Fruit fly (Drosophila melanogaster): ENCODE data around the gene Nhe2.

The Nhe2 gene

dm6 chr2L:21104326-21104725, at the start of gene Nhe2, which contains the start of gene CG46307 (continued):
- TF ChIP-seq gem (tag; optimal IDR thresholded peaks at IDR 0.05) (no peak), CG1832 (GFP tag; optimal IDR thresholded peaks at IDR 0.05) (no peak), dpn (GFP tag; optimal IDR thresholded peaks at IDR 0.05) (no peak), B-H2 (GFP tag; optimal IDR thresholded peaks at IDR 0.05) (no peak), zf30C (GFP tag; optimal IDR thresholded peaks at IDR 0.05) (peak; percentile 90), CG2120 (GFP tag; optimal IDR thresholded peaks at IDR 0.05) (peak; percentile 21), CG8765 (GFP tag; IDR thresholded peaks at IDR 0.05) (no peak), sd (tag; optimal IDR thresholded peaks at IDR 0.05) (no peak), CG13775 (GFP tag; optimal IDR thresholded peaks at IDR 0.05) (no peak), CG31365 (tag; optimal IDR thresholded peaks at IDR 0.05) (no peak), btn (GFP tag; optimal IDR thresholded peaks at IDR 0.05) (no peak), CG11398 (GFP tag; optimal IDR thresholded peaks at IDR 0.05) (no peak), gro (GFP tag; optimal IDR thresholded peaks at IDR 0.05) (no peak), toy (GFP tag; IDR thresholded peaks at IDR 0.05) (no peak), trem (tag; optimal IDR thresholded peaks at IDR 0.05) (peak; percentile 52), schlank (tag; optimal IDR thresholded peaks at IDR 0.05) (no peak), BEAF-32 (GFP tag; optimal IDR thresholded peaks at IDR 0.05) (peak; percentile 21), disco-r (GFP tag; optimal IDR thresholded peaks at IDR 0.05) (no peak), CG4360 (GFP tag; IDR thresholded peaks at IDR 0.05) (no peak), CG8290 (GFP tag; optimal IDR thresholded peaks at IDR 0.05) (no peak), CG8290 (tag; optimal IDR thresholded peaks at IDR 0.05) (peak in 1 of 2 experiments; percentile 31), CG31388 (GFP tag; optimal IDR thresholded peaks at IDR 0.05) (no peak), CG3407 (GFP tag; optimal IDR thresholded peaks at IDR 0.05) (no peak), CG2199 (GFP tag; IDR thresholded peaks at IDR 0.05) (peak; percentile 68), CG17361 (GFP tag; IDR thresholded peaks at IDR 0.05) (peak; percentile 20; the same call in 1 of the 3 replicates), ro (GFP tag; IDR thresholded peaks at IDR 0.05) (no peak), slou (GFP tag; optimal IDR thresholded peaks at IDR 0.05) (no peak), Bteb2 (GFP tag; optimal IDR thresholded peaks at IDR 0.05) (no peak), Dll (GFP tag; IDR thresholded peaks at IDR 0.05; ENCODE audit: partially characterized antibody) (no peak), Aef1 (GFP tag; IDR thresholded peaks at IDR 0.05) (no peak), chinmo (GFP tag; IDR thresholded peaks at IDR 0.05; ENCODE audit: partially characterized antibody) (no peak), Ada2b (GFP tag; IDR thresholded peaks at IDR 0.05) (no peak), ftz-f1 (GFP tag; optimal IDR thresholded peaks at IDR 0.05) (no peak), prd (optimal IDR thresholded peaks at IDR 0.05) (no peak), prd (GFP tag; IDR thresholded peaks at IDR 0.05) (0 out of 3 replicates have a peak, but pooled peaks have one; percentile 32), CG10431 (GFP tag; optimal IDR thresholded peaks at IDR 0.05) (no peak), Meics (GFP tag; optimal IDR thresholded peaks at IDR 0.05) (peak; percentile 1), Dp (GFP tag; optimal IDR thresholded peaks at IDR 0.05) (no peak), Ptx1 (GFP tag; IDR thresholded peaks at IDR 0.05) (no peak), pan (optimal IDR thresholded peaks at IDR 0.05) (no peak), pan (GFP tag; optimal IDR thresholded peaks at IDR 0.05 in 1 of 2, IDR thresholded peaks at IDR 0.05 in 1 of 2) (peak in 1 of 2 experiments; percentile 15), H2.0 (GFP tag; IDR thresholded peaks at IDR 0.05) (no peak), CG2875 (GFP tag; optimal IDR thresholded peaks at IDR 0.05) (no peak), Stat92E (GFP tag; optimal IDR thresholded peaks at IDR 0.05) (peak in 1 of 3 experiments; percentile 22), CG10565 (GFP tag; optimal IDR thresholded peaks at IDR 0.05) (no peak), Taf1 (GFP tag; IDR thresholded peaks at IDR 0.05) (no peak), gsb-n (tag; optimal IDR thresholded peaks at IDR 0.05) (no peak), Abd-B (GFP tag; optimal IDR thresholded peaks at IDR 0.05) (no peak), Awh (GFP tag; IDR thresholded peaks at IDR 0.05) (no peak), nerfin-2 (GFP tag; IDR thresholded peaks at IDR 0.05; ENCODE audit: partially characterized antibody) (no peak), Dref (GFP tag; IDR thresholded peaks at IDR 0.05) (0 out of 2 replicates have a peak, but pooled peaks have one; percentile 57), CG14710 (tag; optimal IDR thresholded peaks at IDR 0.05) (peak; percentile 35)

Measured in whole organism, embryonic.